Fruit fly (Drosophila melanogaster) whole organism, pupa: Measurements from ENCODE around the gene zfh1.

Source experiments
- CG12605 ChIP-seq: fragments of 200-800 bp; sonication (Bioruptor generic); IDR thresholded peaks from 2 replicates; pipeline ENCODE4 v1.3.6; 2022; ENCODE audit warnings: missing biosample characterization, missing genetic modification characterization
- CG13204 ChIP-seq: fragments of 200-800 bp; sonication (Bioruptor generic); optimal IDR thresholded peaks from 2 replicates; lab custom pipeline; 2018; ENCODE audit warnings: missing biosample characterization, mild to moderate bottlenecking, missing genetic modification characterization, moderate library complexity
- CG34367 ChIP-seq: fragments of 200-800 bp; sonication (Bioruptor generic); optimal IDR thresholded peaks from 2 replicates; lab custom pipeline; 2018; ENCODE audit warnings: missing biosample characterization, mild to moderate bottlenecking, missing genetic modification characterization
- CG9948 ChIP-seq: fragments of 200-800 bp; sonication (Bioruptor generic); optimal IDR thresholded peaks from 2 replicates; lab custom pipeline; 2018; ENCODE audit warnings: missing biosample characterization, mild to moderate bottlenecking, missing genetic modification characterization, moderate library complexity
- EcR ChIP-seq: fragments of 200-800 bp; sonication (Bioruptor generic); optimal IDR thresholded peaks from 3 replicates; lab custom pipeline; 2019; ENCODE audit warnings: missing biosample characterization, missing genetic modification characterization, mild to moderate bottlenecking, moderate library complexity, missing genetic modification reagents
- rn ChIP-seq: fragments of 200-800 bp; sonication (Bioruptor generic); IDR thresholded peaks from 2 replicates; pipeline ENCODE4 v1.3.6; 2022; ENCODE audit warnings: missing biosample characterization, missing genetic modification characterization

DNA sequence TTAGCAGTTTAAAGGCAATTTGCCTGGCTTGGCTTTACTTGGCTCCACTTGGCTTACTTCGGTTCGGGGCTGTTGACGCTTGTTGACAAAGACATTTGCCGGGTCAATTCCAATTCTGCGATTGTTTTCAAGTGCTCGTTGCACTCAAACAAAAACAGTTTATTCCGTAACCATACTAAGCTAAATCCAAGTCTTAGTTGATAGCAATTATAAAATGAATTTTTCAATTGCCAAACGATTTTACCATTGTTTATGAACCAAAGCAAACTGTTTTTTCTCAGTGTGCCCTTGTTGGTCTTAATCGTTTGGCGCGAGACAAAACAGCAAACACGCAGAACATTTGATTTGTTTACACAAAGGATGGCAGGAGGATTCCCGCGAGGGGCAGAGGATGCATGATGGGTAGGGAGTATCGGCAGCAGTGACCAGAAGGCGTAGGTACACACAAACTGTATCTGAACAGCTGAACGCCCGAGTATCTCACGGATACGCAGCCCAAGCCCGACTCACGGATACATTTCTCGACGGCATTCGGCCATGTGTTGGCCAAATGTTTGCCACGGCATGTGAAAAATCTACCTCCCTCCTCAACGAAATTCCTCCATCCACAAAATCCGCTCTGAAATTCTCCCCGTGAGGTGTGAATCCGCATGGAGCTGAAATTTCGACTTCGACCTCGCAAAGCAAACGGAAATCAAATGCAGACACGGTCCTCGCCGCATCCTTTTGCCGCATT lies 11.1 kb upstream of the zfh1 start:
- TF ChIP-seq CG13204 (GFP tag; lab: Kevin White, UChicago) (no peak), EcR (no peak), CG12605 (GFP tag; lab: Robert Waterston, UW) (no peak), rn (GFP tag; lab: Robert Waterston, UW) (no peak), CG9948 (no peak), CG34367 (tag; lab: Kevin White, UChicago) (no peak)
